Worm (Caenorhabditis elegans) whole organism, L4 larva: ENCODE measurements around the gene set-31.

Source experiments
- F10B5.3 ChIP-seq: sonication (generic microtip); optimal IDR thresholded peaks from 2 replicates; lab custom pipeline; 2016; ENCODE audit warnings: mild to moderate bottlenecking, missing genetic modification characterization, missing compliant biosample characterization
- F26F4.8 ChIP-seq: fragments of 200-800 bp; sonication (Bioruptor generic); conservative IDR thresholded peaks from 2 replicates; pipeline ENCODE4 v1.3.6; 2022; ENCODE audit warnings: missing genetic modification characterization, missing compliant biosample characterization
- F44E2.7 ChIP-seq: fragments of 200-800 bp; sonication (Bioruptor generic); IDR thresholded peaks from 2 replicates; pipeline ENCODE4 v2.1.2; 2022; ENCODE audit warnings: missing genetic modification characterization, missing compliant biosample characterization
- Y105C5A.15 ChIP-seq: fragments of 200-800 bp; sonication (Bioruptor generic); IDR thresholded peaks from 2 replicates; pipeline ENCODE4 v1.3.6; 2022; ENCODE audit warnings: missing genetic modification characterization, missing compliant biosample characterization
- Y5F2A.4 ChIP-seq: fragments of 200-800 bp; sonication (Bioruptor generic); optimal IDR thresholded peaks from 2 replicates; lab custom pipeline; 2018; ENCODE audit warnings: mild to moderate bottlenecking, missing genetic modification characterization, missing compliant biosample characterization
- Y75B8A.6 ChIP-seq: fragments of 200-800 bp; sonication (Bioruptor generic); IDR thresholded peaks from 2 replicates; pipeline ENCODE4 v1.3.6; 2022; ENCODE audit warnings: missing genetic modification reagents, missing genetic modification characterization, missing compliant biosample characterization
- ZK337.2 ChIP-seq: fragments of 200-800 bp; sonication (Bioruptor generic); IDR thresholded peaks from 2 replicates; pipeline ENCODE4 v1.3.6; 2022; ENCODE audit warnings: missing genetic modification reagents, missing genetic modification characterization, missing compliant biosample characterization
- ZK546.5 ChIP-seq, 2 experiments: sonication (generic microtip); optimal IDR thresholded peaks; 2 replicates each; lab custom pipeline; 2017; ENCODE audit warnings: missing biosample characterization in 2 of 2, missing genetic modification characterization in 2 of 2
- aha-1 ChIP-seq: fragments of 150-350 bp; peaks from one replicate; lab custom pipeline; 2014; ENCODE audit warnings: missing biosample characterization, missing genetic modification characterization
- aly-2 ChIP-seq: sonication (generic microtip); optimal IDR thresholded peaks from 2 replicates; lab custom pipeline; 2018; ENCODE audit warnings: missing biosample characterization, missing genetic modification characterization
- attf-4 ChIP-seq: sonication (generic microtip); optimal IDR thresholded peaks from 3 replicates; lab custom pipeline; 2017; ENCODE audit warnings: missing biosample characterization, missing genetic modification characterization
- ceh-20 ChIP-seq: fragments of 200-800 bp; sonication (Bioruptor generic); IDR thresholded peaks from 2 replicates; pipeline ENCODE4 v1.3.6; 2022; ENCODE audit warnings: missing genetic modification reagents, missing genetic modification characterization, missing compliant biosample characterization
- ceh-32 ChIP-seq: sonication (generic microtip); optimal IDR thresholded peaks from 2 replicates; lab custom pipeline; 2016; ENCODE audit warnings: mild to moderate bottlenecking, missing genetic modification characterization, missing compliant biosample characterization; ENCODE audit not compliant: poor library complexity
- ceh-44 ChIP-seq: fragments of 200-800 bp; sonication (Bioruptor generic); IDR thresholded peaks from 2 replicates; pipeline ENCODE4 v1.3.6; 2022; ENCODE audit warnings: missing genetic modification reagents, missing genetic modification characterization, missing compliant biosample characterization
- daf-19 ChIP-seq: fragments of 200-800 bp; sonication (Bioruptor generic); conservative IDR thresholded peaks from 2 replicates; pipeline ENCODE4 v1.3.6; 2022; ENCODE audit warnings: missing genetic modification characterization, missing compliant biosample characterization
- dmd-6 ChIP-seq: fragments of 200-800 bp; sonication (Bioruptor generic); IDR thresholded peaks from 2 replicates; pipeline ENCODE4 v1.3.6; 2022; ENCODE audit warnings: missing genetic modification reagents, missing genetic modification characterization, missing compliant biosample characterization
- dmd-8 ChIP-seq: fragments of 200-800 bp; sonication (Bioruptor generic); IDR thresholded peaks from 2 replicates; pipeline ENCODE4 v1.3.6; 2022; ENCODE audit warnings: missing genetic modification characterization, missing compliant biosample characterization
- dmd-9 ChIP-seq: fragments of 200-800 bp; sonication (Bioruptor generic); IDR thresholded peaks from 2 replicates; pipeline ENCODE4 v1.3.6; 2022; ENCODE audit warnings: missing genetic modification reagents, missing genetic modification characterization, missing compliant biosample characterization
- duxl-1 ChIP-seq: sonication (generic microtip); optimal IDR thresholded peaks from 2 replicates; lab custom pipeline; 2016; ENCODE audit warnings: mild to moderate bottlenecking, missing genetic modification characterization, moderate library complexity, missing compliant biosample characterization; ENCODE audit not compliant: poor library complexity
- dve-1 ChIP-seq: sonication (generic microtip); optimal IDR thresholded peaks from 2 replicates; lab custom pipeline; 2017; ENCODE audit warnings: antibody characterized with exemption, mild to moderate bottlenecking, missing genetic modification characterization, missing compliant biosample characterization; ENCODE audit not compliant: insufficient read depth
- egl-27 ChIP-seq: sonication (generic microtip); optimal IDR thresholded peaks from 3 replicates; lab custom pipeline; 2017; ENCODE audit warnings: missing biosample characterization, missing genetic modification reagents, missing genetic modification characterization
- fkh-10 ChIP-seq: fragments of 150-350 bp; optimal IDR thresholded peaks from 2 replicates; lab custom pipeline; 2014; ENCODE audit warnings: missing biosample characterization, missing genetic modification reagents, missing genetic modification characterization
- fos-1 ChIP-seq: fragments of 150-350 bp; optimal IDR thresholded peaks from 2 replicates; lab custom pipeline; 2014; ENCODE audit warnings: missing biosample characterization, missing genetic modification characterization
- hif-1 ChIP-seq, 2 experiments: sonication (generic microtip); optimal IDR thresholded peaks; 2 replicates each; lab custom pipeline; 2016 to 2017; ENCODE audit warnings: missing compliant biosample characterization in 2 of 2, missing genetic modification characterization in 2 of 2, missing genetic modification reagents in 2 of 2, missing genotype in 2 of 2, mild to moderate bottlenecking in 1 of 2
- lin-1 ChIP-seq: fragments of 200-800 bp; sonication (Bioruptor generic); IDR thresholded peaks from 2 replicates; pipeline ENCODE4 v1.3.6; 2022; ENCODE audit warnings: missing genetic modification reagents, missing genetic modification characterization, missing compliant biosample characterization
- lin-15B ChIP-seq: fragments of 150-350 bp; sonication (generic microtip); optimal IDR thresholded peaks from 3 replicates; lab custom pipeline; 2014; ENCODE audit warnings: missing biosample characterization, missing genetic modification characterization
- lin-29 ChIP-seq: fragments of 200-800 bp; sonication (Bioruptor generic); IDR thresholded peaks from 2 replicates; pipeline ENCODE4 v1.3.6; 2022; ENCODE audit warnings: missing genetic modification reagents, missing genetic modification characterization, missing compliant biosample characterization
- lin-39 ChIP-seq: fragments of 150-350 bp; optimal IDR thresholded peaks from 2 replicates; lab custom pipeline; 2014; ENCODE audit warnings: missing biosample characterization, missing genetic modification reagents, missing genetic modification characterization
- mdt-29 ChIP-seq: fragments of 200-800 bp; sonication (Bioruptor generic); IDR thresholded peaks from 2 replicates; pipeline ENCODE4 v1.3.6; 2022; ENCODE audit warnings: missing genetic modification reagents, missing genetic modification characterization, missing compliant biosample characterization
- mep-1 ChIP-seq: fragments of 150-350 bp; sonication (generic microtip); optimal IDR thresholded peaks from 3 replicates; lab custom pipeline; 2014; ENCODE audit warnings: missing biosample characterization, missing genetic modification characterization
- mxl-2 ChIP-seq: fragments of 200-800 bp; sonication (Bioruptor generic); conservative IDR thresholded peaks from 2 replicates; pipeline ENCODE4 v1.3.6; 2022; ENCODE audit warnings: missing genetic modification reagents, missing genetic modification characterization, missing compliant biosample characterization
- nhr-111 ChIP-seq: fragments of 200-800 bp; sonication (Bioruptor generic); optimal IDR thresholded peaks from 2 replicates; lab custom pipeline; 2018; ENCODE audit warnings: mild to moderate bottlenecking, missing genetic modification characterization, missing compliant biosample characterization
- nhr-237 ChIP-seq: sonication (generic microtip); optimal IDR thresholded peaks from 2 replicates; lab custom pipeline; 2017; ENCODE audit warnings: missing biosample characterization, missing genetic modification characterization
- nhr-41 ChIP-seq: fragments of 200-800 bp; sonication (Bioruptor generic); IDR thresholded peaks from 2 replicates; pipeline ENCODE4 v1.3.6; 2022; ENCODE audit warnings: missing genetic modification reagents, missing genetic modification characterization, missing compliant biosample characterization
- nhr-6 ChIP-seq: fragments of 150-350 bp; optimal IDR thresholded peaks from 2 replicates; lab custom pipeline; 2014; ENCODE audit warnings: missing biosample characterization, missing genetic modification characterization
- nhr-77 ChIP-seq: fragments of 150-350 bp; optimal IDR thresholded peaks from 2 replicates; lab custom pipeline; 2014; ENCODE audit warnings: missing biosample characterization, missing genetic modification characterization
- pha-4 ChIP-seq, 2 experiments: fragments of 150-350 bp in 1 of 2; fragments of 200-800 bp in 1 of 2; sonication (Bioruptor generic) in 1 of 2; IDR thresholded peaks in 1 of 2; optimal IDR thresholded peaks in 1 of 2; 2 replicates each; pipeline versions ENCODE4 v1.3.6 to Lab custom; 2014 to 2022; ENCODE audit warnings: missing genetic modification characterization in 2 of 2, missing genetic modification reagents in 2 of 2, missing biosample characterization in 1 of 2, missing compliant biosample characterization in 1 of 2
- pqm-1 ChIP-seq: sonication (generic microtip); optimal IDR thresholded peaks from 2 replicates; lab custom pipeline; 2017; ENCODE audit warnings: missing biosample characterization, missing genetic modification characterization
- saeg-2 ChIP-seq: fragments of 200-800 bp; sonication (Bioruptor generic); IDR thresholded peaks from 2 replicates; pipeline ENCODE4 v1.3.6; 2022; ENCODE audit warnings: missing genetic modification reagents, missing genetic modification characterization, missing compliant biosample characterization
- set-16 ChIP-seq: fragments of 200-800 bp; sonication (Bioruptor generic); IDR thresholded peaks from 2 replicates; pipeline ENCODE4 v1.3.6; 2022; ENCODE audit warnings: missing genetic modification reagents, missing genetic modification characterization, missing compliant biosample characterization
- tag-97 ChIP-seq: fragments of 200-800 bp; sonication (Bioruptor generic); IDR thresholded peaks from 2 replicates; pipeline ENCODE4 v1.3.6; 2022; ENCODE audit warnings: missing genetic modification characterization, missing compliant biosample characterization
- vab-7 ChIP-seq: fragments of 200-800 bp; sonication (Bioruptor generic); IDR thresholded peaks from 2 replicates; pipeline ENCODE4 v1.3.6; 2022; ENCODE audit warnings: missing genetic modification reagents, missing genetic modification characterization, missing compliant biosample characterization
- zag-1 ChIP-seq: fragments of 150-350 bp; optimal IDR thresholded peaks from 2 replicates; lab custom pipeline; 2014; ENCODE audit warnings: missing biosample characterization, missing genetic modification characterization
- zfp-2 ChIP-seq: sonication (generic microtip); optimal IDR thresholded peaks from 2 replicates; lab custom pipeline; 2016; ENCODE audit warnings: mild to moderate bottlenecking, missing genetic modification characterization, missing compliant biosample characterization
- zip-11 ChIP-seq: fragments of 200-800 bp; sonication (Bioruptor generic); IDR thresholded peaks from 2 replicates; pipeline ENCODE4 v1.3.6; 2022; ENCODE audit warnings: missing genetic modification characterization, missing compliant biosample characterization

set-31 gene

DNA sequence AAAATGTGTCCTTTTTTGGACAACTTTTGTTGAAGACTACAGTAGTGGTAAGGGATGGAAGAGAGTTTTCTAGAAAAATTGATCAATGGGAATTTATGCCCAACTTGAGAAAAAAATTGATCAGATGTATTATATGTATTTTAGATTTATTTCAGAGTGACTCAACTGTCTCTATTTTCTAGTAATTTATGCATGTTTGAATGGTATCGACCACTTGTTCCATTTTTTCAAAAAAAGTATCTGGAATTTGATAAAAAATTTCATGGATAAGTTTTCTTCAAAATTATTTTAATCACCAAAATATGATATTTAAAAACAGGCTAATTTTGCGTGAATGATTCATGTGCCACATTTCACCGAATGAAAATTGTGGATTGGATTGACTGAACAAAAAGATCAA lies 25.9 kb upstream of the set-31 start, which contains the start of gene C15H11.10 (continued):
- TF ChIP-seq dmd-6 (GFP tag; lab: Robert Waterston, UW): no peak

DNA sequence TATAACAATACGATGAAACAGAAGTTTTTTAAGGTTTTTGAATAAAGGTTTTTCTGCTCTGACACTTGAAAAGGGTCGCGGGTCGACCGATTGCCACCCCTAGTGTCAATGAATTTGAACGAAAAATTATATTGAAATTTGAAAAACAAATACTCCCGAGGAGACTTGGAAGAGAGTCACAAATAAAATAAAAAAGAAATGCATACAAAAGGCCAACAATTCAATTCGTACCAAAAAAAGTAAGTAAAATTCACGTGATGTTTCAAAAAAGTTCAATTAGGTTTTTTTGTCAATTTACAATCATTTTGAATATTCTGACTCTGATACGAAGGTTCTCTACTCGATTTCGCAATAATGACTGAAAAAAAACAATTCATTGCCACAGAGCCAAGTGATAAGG lies 24.2 kb upstream of the set-31 start, which contains the start of gene C15H11.1:
TSS of gene C15H11.1 (plus strand) at position 301 of the 400 bp plus-strand sequence.
- no peak for TF ChIP-seq mxl-2
- TF ChIP-seq zip-11: no peak
- TF ChIP-seq nhr-111 (GFP tag; lab: Kevin White, UChicago): no peak
- TF ChIP-seq ZK337.2 (GFP tag; lab: Robert Waterston, UW): no peak
- no peak for TF ChIP-seq mep-1 (tag; lab: Kevin White, UChicago)
- TF ChIP-seq ceh-44 (GFP tag; lab: Robert Waterston, UW): no peak
- TF ChIP-seq set-16: no peak
- no peak for TF ChIP-seq fkh-10
- no peak for TF ChIP-seq ceh-20 (GFP tag; lab: Robert Waterston, UW)
- TF ChIP-seq pha-4 (GFP tag; IDR thresholded peaks at IDR 0.05; lab: Robert Waterston, UW): no peak
- TF ChIP-seq pha-4 (tag; optimal IDR thresholded peaks at IDR 0.05; lab: Kevin White, UChicago): no peak

DNA sequence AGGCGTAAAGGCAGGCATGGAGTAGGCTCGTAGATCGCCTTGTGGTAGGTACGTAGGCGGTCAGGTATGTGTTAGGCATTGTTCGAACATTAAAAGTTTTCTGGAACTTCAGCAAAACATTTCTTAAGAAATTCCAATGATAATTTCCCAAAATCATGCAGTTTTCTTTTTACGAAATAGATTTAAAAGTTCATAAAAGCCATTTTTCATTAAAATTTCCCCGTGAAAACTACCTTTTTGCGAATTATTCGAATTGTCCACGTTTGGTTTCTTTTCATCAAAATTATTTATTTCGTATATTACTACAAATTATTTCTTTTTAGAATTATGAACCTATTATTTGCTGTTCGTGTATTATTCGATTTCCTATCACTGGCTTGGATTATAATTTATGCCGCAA lies 23.0 kb upstream of the set-31 start, which contains the start of gene C15H11.13:
TSS of gene C15H11.13 (plus strand) at position 301 of the 400 bp plus-strand sequence.
- TF ChIP-seq F26F4.8 (no peak), ZK546.5 (tag; optimal IDR thresholded peaks at IDR 0.05; lab: Kevin White, UChicago) (no peak), nhr-6 (tag; lab: Kevin White, UChicago) (no peak), Y5F2A.4 (GFP tag; lab: Kevin White, UChicago) (no peak), daf-19 (no peak), mdt-29 (GFP tag; lab: Robert Waterston, UW) (no peak), F44E2.7 (GFP tag; lab: Robert Waterston, UW) (no peak), zfp-2 (tag; lab: Kevin White, UChicago) (no peak), aha-1 (no peak), lin-1 (GFP tag; lab: Robert Waterston, UW) (no peak), Y75B8A.6 (GFP tag; lab: Robert Waterston, UW) (no peak), dve-1 (tag; lab: Kevin White, UChicago) (no peak)

DNA sequence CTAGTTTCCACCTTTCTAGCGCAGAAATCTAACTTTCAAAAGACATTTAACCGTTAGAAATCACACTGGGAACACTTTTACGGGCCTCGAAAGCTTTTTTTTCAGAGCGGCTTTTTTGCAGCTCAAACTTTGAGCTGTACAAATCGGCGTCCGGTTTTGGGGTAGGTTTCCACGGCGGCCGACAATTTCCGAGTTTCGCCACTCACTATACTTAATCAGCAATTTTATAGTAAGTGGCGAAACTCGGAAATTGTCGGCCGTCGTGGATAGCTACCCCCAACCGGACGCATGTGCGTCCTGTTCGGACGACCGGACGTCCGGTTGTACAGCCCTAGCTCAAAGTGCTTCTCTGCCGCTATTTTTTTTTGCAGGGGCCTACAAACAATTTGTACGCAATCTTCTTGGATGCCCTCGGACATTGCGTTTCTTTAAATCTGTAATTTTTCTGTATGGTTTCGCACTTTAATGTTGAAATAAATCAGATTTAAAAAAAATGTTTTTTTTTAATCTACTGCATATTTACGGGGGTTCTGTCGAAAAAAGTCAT lies 21.5 kb upstream of the set-31 start:
- TF ChIP-seq lin-15B (tag; lab: Kevin White, UChicago) (no peak), lin-29 (GFP tag; lab: Robert Waterston, UW) (no peak), dmd-8 (GFP tag; lab: Robert Waterston, UW) (no peak), ceh-32 (no peak), duxl-1 (tag; lab: Kevin White, UChicago) (no peak), attf-4 (no peak), Y105C5A.15 (GFP tag; lab: Robert Waterston, UW) (no peak), F10B5.3 (no peak), lin-39 (tag; lab: Kevin White, UChicago) (no peak), saeg-2 (GFP tag; lab: Robert Waterston, UW) (no peak), set-16 (no peak), fkh-10 (no peak), mxl-2 (no peak)
- TF ChIP-seq, all 104 proteins: peak for 0

DNA sequence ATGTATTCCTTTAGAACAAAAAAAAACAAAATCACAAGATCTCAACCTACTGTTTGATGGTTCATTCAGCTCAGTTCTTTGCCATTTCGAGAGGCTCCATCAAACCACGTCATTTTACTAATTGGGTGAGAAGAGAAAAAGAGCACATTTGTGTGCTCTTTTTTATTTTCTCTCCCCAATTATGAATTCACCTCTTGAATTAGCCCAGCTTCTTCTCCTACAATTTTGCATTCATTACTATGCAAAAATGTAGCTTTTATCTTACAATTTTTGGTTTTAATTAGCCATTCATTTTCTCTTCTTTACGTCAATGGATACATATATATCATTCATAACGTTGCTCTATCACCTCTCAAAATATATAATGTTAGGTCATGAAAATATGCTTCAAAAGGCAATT lies 12.1 kb upstream of the set-31 start:
- no peak for TF ChIP-seq dmd-9 (GFP tag; lab: Robert Waterston, UW)
- no peak for TF ChIP-seq nhr-41 (GFP tag; lab: Robert Waterston, UW)
- TF ChIP-seq hif-1 (tag; optimal IDR thresholded peaks at IDR 0.05; lab: Kevin White, UChicago): no peak
- TF ChIP-seq nhr-237: no peak
- no peak for TF ChIP-seq vab-7 (GFP tag; lab: Robert Waterston, UW)
- TF ChIP-seq fos-1 (tag; lab: Kevin White, UChicago): no peak
- TF ChIP-seq aly-2: no peak
- no peak for TF ChIP-seq zag-1 (tag; lab: Kevin White, UChicago)
- no peak for TF ChIP-seq zip-11
- no peak for TF ChIP-seq pqm-1
- TF ChIP-seq tag-97 (GFP tag; lab: Robert Waterston, UW): no peak
- no peak for TF ChIP-seq lin-39 (tag; lab: Kevin White, UChicago)
- TF ChIP-seq F26F4.8: no peak
- TF ChIP-seq nhr-77 (tag; lab: Kevin White, UChicago): no peak
- TF ChIP-seq egl-27 (tag; lab: Kevin White, UChicago): no peak
